Worm (Caenorhabditis elegans) whole organism, mixed stage, embryonic: Measurements from ENCODE around the gene Y54G11A.4.

Experiments
- lin-13 ChIP-seq: fragments of 150-350 bp; optimal IDR thresholded peaks from 2 replicates; lab custom pipeline; 2014; ENCODE audit warnings: missing biosample characterization, missing genetic modification characterization
- lsy-2 ChIP-seq: fragments of 150-350 bp; optimal IDR thresholded peaks from 2 replicates; lab custom pipeline; 2014; ENCODE audit warnings: missing biosample characterization, missing genetic modification characterization
- mep-1 ChIP-seq: fragments of 150-350 bp; optimal IDR thresholded peaks from 2 replicates; lab custom pipeline; 2017; ENCODE audit warnings: missing biosample characterization, missing genetic modification reagents, missing genetic modification characterization, inconsistent platforms
- mls-2 ChIP-seq: sonication (generic microtip); optimal IDR thresholded peaks from 2 replicates; lab custom pipeline; 2016; ENCODE audit warnings: mild to moderate bottlenecking, missing genetic modification characterization, moderate library complexity, missing compliant biosample characterization
- nhr-12 ChIP-seq: fragments of 150-350 bp; optimal IDR thresholded peaks from 2 replicates; lab custom pipeline; 2014; ENCODE audit warnings: missing biosample characterization, missing genetic modification characterization
- nhr-237 ChIP-seq: fragments of 150-350 bp; optimal IDR thresholded peaks from 2 replicates; lab custom pipeline; 2014; ENCODE audit warnings: missing biosample characterization, missing genetic modification characterization
- nhr-76 ChIP-seq: sonication (generic microtip); optimal IDR thresholded peaks from 2 replicates; lab custom pipeline; 2017; ENCODE audit warnings: missing biosample characterization, missing genetic modification characterization
- zip-8 ChIP-seq: fragments of 150-350 bp; optimal IDR thresholded peaks from 2 replicates; lab custom pipeline; 2014; ENCODE audit warnings: missing biosample characterization, missing genetic modification characterization

- TF ChIP-seq lsy-2 (no peak), lin-13 (tag; lab: Kevin White, UChicago) (no peak), mep-1 (tag; lab: Kevin White, UChicago) (no peak), mls-2 (tag; lab: Kevin White, UChicago) (no peak), nhr-237 (tag; lab: Kevin White, UChicago) (no peak), zip-8 (no peak), nhr-12 (tag; lab: Kevin White, UChicago) (no peak), nhr-76 (tag; lab: Kevin White, UChicago) (no peak)
Observed at ce11 chrII:14310729-14311388, 18.2 kb downstream of the Y54G11A.4 start, which contains the start of gene ctl-3.
